Fruit fly (Drosophila melanogaster): Measurements from ENCODE around the gene loh.
A peak's percentile ranks its signal among the peaks of the same experiment; 100 is the strongest.

Gene loh

dm6 chr2L:10437317-10437716 lies 5.0 kb upstream of the loh start, which contains the start of gene STUB1 (continued):
- TF ChIP-seq gcm2 (GFP tag; optimal IDR thresholded peaks at IDR 0.05) (no peak), Hey (tag; optimal IDR thresholded peaks at IDR 0.05) (no peak), CG4404 (GFP tag; IDR thresholded peaks at IDR 0.05) (no peak), ranshi (GFP tag; IDR thresholded peaks at IDR 0.05) (no peak), fu2 (GFP tag; optimal IDR thresholded peaks at IDR 0.05) (peak; percentile 27), CG2889 (GFP tag; IDR thresholded peaks at IDR 0.05) (no peak), exex (tag; optimal IDR thresholded peaks at IDR 0.05) (peak; percentile 24), CG30020 (tag; optimal IDR thresholded peaks at IDR 0.05) (peak; percentile 62), Stat92E (GFP tag; optimal IDR thresholded peaks at IDR 0.05) (no peak), pfk (GFP tag; optimal IDR thresholded peaks at IDR 0.05) (peak; percentile 50), CoRest (tag; optimal IDR thresholded peaks at IDR 0.05) (peak; percentile 28), odd (GFP tag; optimal IDR thresholded peaks at IDR 0.05) (no peak), pb (GFP tag; optimal IDR thresholded peaks at IDR 0.05) (no peak), Ets65A (GFP tag) (peak; percentile 25), gsb-n (tag; optimal IDR thresholded peaks at IDR 0.05) (no peak), CG17568 (GFP tag; optimal IDR thresholded peaks at IDR 0.05) (no peak), Six4 (GFP tag; optimal IDR thresholded peaks at IDR 0.05) (no peak), CG17186 (GFP tag; optimal IDR thresholded peaks at IDR 0.05) (peak; percentile 63), da (GFP tag; optimal IDR thresholded peaks at IDR 0.05) (no peak), CG12236 (GFP tag; optimal IDR thresholded peaks at IDR 0.05) (no peak), CG9876 (GFP tag; optimal IDR thresholded peaks at IDR 0.05) (no peak), CG17802 (tag; optimal IDR thresholded peaks at IDR 0.05) (no peak), Antp (GFP tag; optimal IDR thresholded peaks at IDR 0.05) (peak; percentile 55), CG1602 (GFP tag; optimal IDR thresholded peaks at IDR 0.05) (no peak), CG9437 (GFP tag; optimal IDR thresholded peaks at IDR 0.05) (no peak), org-1 (GFP tag; optimal IDR thresholded peaks at IDR 0.05) (no peak), Hand (GFP tag; optimal IDR thresholded peaks at IDR 0.05) (no peak), CG11456 (GFP tag; IDR thresholded peaks at IDR 0.05) (no peak), nerfin-2 (GFP tag; IDR thresholded peaks at IDR 0.05; ENCODE audit: partially characterized antibody) (peak; percentile 97), Hsf (GFP tag; optimal IDR thresholded peaks at IDR 0.05) (no peak), zfh1 (GFP tag; IDR thresholded peaks at IDR 0.05) (no peak), otp (GFP tag; IDR thresholded peaks at IDR 0.05) (no peak), Dref (GFP tag; IDR thresholded peaks at IDR 0.05) (peak; percentile 94), dysf (GFP tag; IDR thresholded peaks at IDR 0.05) (no peak), Mes4 (GFP tag; optimal IDR thresholded peaks at IDR 0.05) (no peak), lov (optimal IDR thresholded peaks at IDR 0.05) (no peak), lov (GFP tag; IDR thresholded peaks at IDR 0.05) (no peak), vvl (GFP tag; IDR thresholded peaks at IDR 0.05) (peak; percentile 69), Lhr (GFP tag; optimal IDR thresholded peaks at IDR 0.05) (no peak), CG9797 (GFP tag; optimal IDR thresholded peaks at IDR 0.05) (no peak), GATAe (GFP tag; conservative IDR thresholded peaks at IDR 0.05) (no peak), knrl (GFP tag; IDR thresholded peaks at IDR 0.05; ENCODE audit: partially characterized antibody) (peak; percentile 97), ewg (GFP tag; optimal IDR thresholded peaks at IDR 0.05) (peak; percentile 2)

dm6 chr2L:10439174-10439573 lies 3.2 kb upstream of the loh start, which contains the start of gene Nse4:
Gene Nse4 (plus strand): TSS chr2L:10439440.
- TF ChIP-seq CG30403 (GFP tag; optimal IDR thresholded peaks at IDR 0.05) (no peak), CG17802 (tag; optimal IDR thresholded peaks at IDR 0.05) (peak; percentile 41), tna (GFP tag; IDR thresholded peaks at IDR 0.05; ENCODE audit: partially characterized antibody) (peak; percentile 93), CG8290 (GFP tag; optimal IDR thresholded peaks at IDR 0.05) (peak; percentile 38), CG8290 (tag; optimal IDR thresholded peaks at IDR 0.05) (no peak), Dll (GFP tag; IDR thresholded peaks at IDR 0.05; ENCODE audit: partially characterized antibody) (peak; percentile 77), trem (tag; optimal IDR thresholded peaks at IDR 0.05) (peak; percentile 37), Ets97D (GFP tag; optimal IDR thresholded peaks at IDR 0.05) (peak; percentile 23), CG14710 (tag; optimal IDR thresholded peaks at IDR 0.05) (peak; percentile 34), CG1024 (GFP tag; IDR thresholded peaks at IDR 0.05) (peak; percentile 86), ERR (GFP tag; optimal IDR thresholded peaks at IDR 0.05) (no peak), CG4282 (GFP tag; optimal IDR thresholded peaks at IDR 0.05) (no peak), CG17612 (GFP tag; IDR thresholded peaks at IDR 0.05) (no peak)
